Worm (Caenorhabditis elegans): Measurements from ENCODE around the gene sre-38.

Gene sre-38

DNA sequence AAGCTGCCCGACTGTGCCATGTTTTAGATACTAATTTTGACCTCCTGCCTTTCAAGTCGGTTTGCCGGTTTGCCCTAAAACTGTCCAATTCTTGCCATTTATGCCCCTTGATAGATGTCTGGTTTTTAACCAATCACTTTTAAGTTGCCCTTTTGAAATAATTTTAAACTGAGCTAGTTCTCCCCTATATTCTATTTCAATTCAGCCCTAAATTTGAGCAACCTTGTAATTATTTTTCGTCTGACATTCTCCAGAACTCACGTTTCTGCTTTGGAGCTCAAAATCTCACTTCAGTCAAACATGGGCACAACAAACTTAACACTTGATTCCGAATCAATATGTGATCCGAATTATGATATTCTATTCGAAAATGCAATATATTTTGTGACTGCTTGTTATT, 16.0 kb downstream of the sre-38 start, which contains the start of gene srg-17:
srg-17 (plus strand) TSS at position 301 of the 400 bp plus-strand sequence.
- TF ChIP-seq egl-27 (tag; optimal IDR thresholded peaks at IDR 0.05) (no peak), aly-2 (tag; optimal IDR thresholded peaks at IDR 0.05) (no peak), nhr-23 (tag; optimal IDR thresholded peaks at IDR 0.05) (no peak), jun-1 (tag; optimal IDR thresholded peaks at IDR 0.05) (no peak), ama-1 (optimal IDR thresholded peaks at IDR 0.05) (no peak), fkh-2 (tag; optimal IDR thresholded peaks at IDR 0.05) (no peak), elt-3 (tag; optimal IDR thresholded peaks at IDR 0.05) (no peak), pqm-1 (tag; optimal IDR thresholded peaks at IDR 0.05) (no peak), lin-15B (tag; optimal IDR thresholded peaks at IDR 0.05) (no peak), ceh-16 (tag; optimal IDR thresholded peaks at IDR 0.05) (no peak), fos-1 (tag; optimal IDR thresholded peaks at IDR 0.05) (no peak), skn-1 (tag; optimal IDR thresholded peaks at IDR 0.05) (no peak), lin-39 (tag; optimal IDR thresholded peaks at IDR 0.05) (no peak), nhr-25 (tag; optimal IDR thresholded peaks at IDR 0.05) (no peak), unc-39 (tag; optimal IDR thresholded peaks at IDR 0.05) (no peak), zag-1 (tag; optimal IDR thresholded peaks at IDR 0.05) (no peak), fkh-10 (GFP tag; optimal IDR thresholded peaks at IDR 0.05) (no peak), nfya-1 (tag; optimal IDR thresholded peaks at IDR 0.05; ENCODE audit: insufficient read depth) (no peak)

ce11 chrII:12480811-12481210, 23.4 kb downstream of the sre-38 start, which contains the start of gene arrd-9:
Gene arrd-9 (minus strand): TSS chrII:12480911.
- TF ChIP-seq lin-39 (tag; optimal IDR thresholded peaks at IDR 0.05) = no peak
- TF ChIP-seq unc-62 (GFP tag; optimal IDR thresholded peaks at IDR 0.05) = no peak
- no peak for TF ChIP-seq tbx-2 (tag; optimal IDR thresholded peaks at IDR 0.05)
- no peak for TF ChIP-seq eor-1 (tag; optimal IDR thresholded peaks at IDR 0.05)
- TF ChIP-seq hmg-11 (tag; optimal IDR thresholded peaks at IDR 0.05) = no peak
- TF ChIP-seq ceh-28 (tag; optimal IDR thresholded peaks at IDR 0.05) = no peak
- no peak for TF ChIP-seq aly-2 (tag; optimal IDR thresholded peaks at IDR 0.05)
- no peak for TF ChIP-seq fos-1 (tag; optimal IDR thresholded peaks at IDR 0.05)
- TF ChIP-seq elt-3 (tag; optimal IDR thresholded peaks at IDR 0.05) = no peak
- TF ChIP-seq pha-4 (tag; optimal IDR thresholded peaks at IDR 0.05) = no peak
- no peak for TF ChIP-seq nhr-25 (tag; optimal IDR thresholded peaks at IDR 0.05)
- no peak for TF ChIP-seq ceh-82 (tag; optimal IDR thresholded peaks at IDR 0.05)
- TF ChIP-seq ztf-11 (tag; optimal IDR thresholded peaks at IDR 0.05) = no peak
- TF ChIP-seq nhr-237 (tag; optimal IDR thresholded peaks at IDR 0.05) = no peak
- TF ChIP-seq ztf-4 (tag; optimal IDR thresholded peaks at IDR 0.05) = no peak
- TF ChIP-seq sea-2 (GFP tag; optimal IDR thresholded peaks at IDR 0.05) = no peak
- TF ChIP-seq nhr-67 (tag; optimal IDR thresholded peaks at IDR 0.05) = no peak
- no peak for TF ChIP-seq snpc-4 (tag; optimal IDR thresholded peaks at IDR 0.05)
- TF ChIP-seq nhr-43 (tag; optimal IDR thresholded peaks at IDR 0.05; ENCODE audit: poor library complexity, severe bottlenecking) = no peak

DNA sequence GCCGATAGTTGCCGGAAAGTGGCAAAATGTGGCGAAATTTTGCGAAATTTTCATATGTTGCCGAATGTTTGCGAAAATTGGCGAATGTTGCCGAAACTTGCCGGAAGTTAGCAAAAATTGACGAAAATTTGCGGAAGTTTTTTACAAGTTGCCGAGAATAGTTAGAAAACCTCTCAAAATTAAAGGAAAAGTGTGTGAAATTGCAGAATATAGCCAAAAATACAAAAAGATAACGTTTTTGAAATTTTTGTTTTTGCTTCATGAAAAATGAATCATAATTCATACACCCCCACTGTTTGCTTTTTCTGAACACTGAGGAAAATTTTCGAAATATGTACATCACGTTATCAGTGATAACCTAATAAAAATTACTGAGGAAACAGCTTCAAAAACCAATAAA, 24.3 kb downstream of the sre-38 start:
- TF ChIP-seq sea-2 (GFP tag; optimal IDR thresholded peaks at IDR 0.05) (no peak), nhr-76 (tag; optimal IDR thresholded peaks at IDR 0.05) (no peak), ceh-16 (tag; optimal IDR thresholded peaks at IDR 0.05) (no peak), lin-39 (tag; optimal IDR thresholded peaks at IDR 0.05) (no peak), hmg-11 (tag; optimal IDR thresholded peaks at IDR 0.05) (no peak), elt-2 (tag; optimal IDR thresholded peaks at IDR 0.05) (no peak), nhr-77 (tag; optimal IDR thresholded peaks at IDR 0.05) (no peak), daf-12 (tag; optimal IDR thresholded peaks at IDR 0.05) (no peak), ceh-9 (tag; optimal IDR thresholded peaks at IDR 0.05) (no peak), jun-1 (tag; optimal IDR thresholded peaks at IDR 0.05) (no peak), ZK546.5 (tag; optimal IDR thresholded peaks at IDR 0.05) (no peak)

DNA sequence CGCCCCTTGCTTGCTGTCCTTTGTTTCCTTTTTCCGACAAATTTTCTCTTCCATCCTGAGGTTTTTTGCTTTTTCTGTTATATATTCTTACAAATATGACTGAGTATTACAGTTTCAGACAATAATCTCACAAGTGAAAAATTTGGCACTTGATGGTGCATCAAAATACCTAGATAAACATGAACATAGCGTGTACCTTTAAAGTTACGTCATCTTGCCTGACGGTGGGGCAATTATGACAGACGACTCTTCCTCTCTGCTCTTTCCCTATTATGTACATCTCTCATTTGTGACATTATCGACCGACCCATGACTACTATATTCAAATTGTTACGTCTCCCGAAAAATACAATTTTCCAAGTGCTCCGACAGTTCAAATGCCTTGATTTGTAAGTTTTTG, 25.2 kb downstream of the sre-38 start, which contains the start of gene fbxb-102:
fbxb-102 (plus strand) TSS at position 301 of the 400 bp plus-strand sequence.
- no peak for TF ChIP-seq mdl-1 (tag; optimal IDR thresholded peaks at IDR 0.05)
- no peak for TF ChIP-seq nhr-28 (tag; optimal IDR thresholded peaks at IDR 0.05)
- no peak for TF ChIP-seq elt-2 (tag; optimal IDR thresholded peaks at IDR 0.05)
- TF ChIP-seq eor-1 (tag; optimal IDR thresholded peaks at IDR 0.05) = no peak
- TF ChIP-seq hmg-11 (tag; optimal IDR thresholded peaks at IDR 0.05) = no peak
- no peak for TF ChIP-seq lin-15B (tag; optimal IDR thresholded peaks at IDR 0.05)
- TF ChIP-seq ama-1 (optimal IDR thresholded peaks at IDR 0.05) = no peak

Measured in whole organism, L3 larva.